Worm (Caenorhabditis elegans) whole organism, late embryonic: ENCODE results near the gene F19G12.1.

Experiments used
- C08G9.2 ChIP-seq: sonication (generic microtip); optimal IDR thresholded peaks from 2 replicates; lab custom pipeline; 2016; ENCODE audit warnings: mild to moderate bottlenecking, missing genetic modification characterization, moderate library complexity, missing compliant biosample characterization
- C38D4.7 ChIP-seq: fragments of 200-800 bp; sonication (Bioruptor generic); optimal IDR thresholded peaks from 2 replicates; lab custom pipeline; 2018; ENCODE audit warnings: mild to moderate bottlenecking, missing genetic modification characterization, moderate library complexity, missing compliant biosample characterization
- F13H6.1 ChIP-seq: sonication (generic microtip); optimal IDR thresholded peaks from 2 replicates; lab custom pipeline; 2016; ENCODE audit warnings: missing genetic modification characterization, missing compliant biosample characterization
- K02D7.2 ChIP-seq: sonication (generic microtip); optimal IDR thresholded peaks from 2 replicates; lab custom pipeline; 2017; ENCODE audit warnings: mild to moderate bottlenecking, missing genetic modification characterization, missing compliant biosample characterization
- K09A11.1 ChIP-seq: sonication (generic microtip); optimal IDR thresholded peaks from 2 replicates; lab custom pipeline; 2017; ENCODE audit warnings: antibody characterized with exemption, mild to moderate bottlenecking, missing genetic modification characterization, missing compliant biosample characterization; ENCODE audit not compliant: insufficient read depth
- T23F11.4 ChIP-seq: fragments of 200-800 bp; sonication (Bioruptor generic); optimal IDR thresholded peaks from 2 replicates; lab custom pipeline; 2018; ENCODE audit warnings: mild to moderate bottlenecking, missing genetic modification characterization, missing compliant biosample characterization
- Y22D7AL.16 ChIP-seq: sonication (generic microtip); optimal IDR thresholded peaks from 2 replicates; lab custom pipeline; 2016; ENCODE audit warnings: missing genetic modification characterization, missing compliant biosample characterization
- ama-1 ChIP-seq: fragments of 150-350 bp; optimal IDR thresholded peaks from 2 replicates; lab custom pipeline; 2014
- ceh-14 ChIP-seq: sonication (generic microtip); optimal IDR thresholded peaks from 2 replicates; lab custom pipeline; 2016; ENCODE audit warnings: missing genotype, missing genetic modification characterization, missing compliant biosample characterization
- ceh-18 ChIP-seq: sonication (generic microtip); optimal IDR thresholded peaks from 2 replicates; lab custom pipeline; 2016; ENCODE audit warnings: missing genetic modification characterization, missing compliant biosample characterization
- ceh-22 ChIP-seq: sonication (generic microtip); optimal IDR thresholded peaks from 2 replicates; lab custom pipeline; 2017; ENCODE audit warnings: missing biosample characterization, missing genetic modification characterization
- ceh-24 ChIP-seq: sonication (generic microtip); optimal IDR thresholded peaks from 2 replicates; lab custom pipeline; 2016; ENCODE audit warnings: mild to moderate bottlenecking, missing genetic modification characterization, missing compliant biosample characterization
- ceh-31 ChIP-seq: sonication (generic microtip); optimal IDR thresholded peaks from 2 replicates; lab custom pipeline; 2016; ENCODE audit warnings: missing genetic modification characterization, missing compliant biosample characterization
- ceh-34 ChIP-seq: sonication (generic microtip); optimal IDR thresholded peaks from 2 replicates; lab custom pipeline; 2016; ENCODE audit warnings: mild to moderate bottlenecking, missing genetic modification characterization, missing compliant biosample characterization
- ceh-45 ChIP-seq: fragments of 200-800 bp; sonication (Bioruptor generic); IDR thresholded peaks from 2 replicates; pipeline ENCODE4 v1.3.6; 2022; ENCODE audit warnings: missing genetic modification reagents, missing genetic modification characterization, missing compliant biosample characterization
- ceh-48 ChIP-seq: sonication (generic microtip); optimal IDR thresholded peaks from 2 replicates; lab custom pipeline; 2016; ENCODE audit warnings: missing genetic modification characterization, inconsistent platforms, missing compliant biosample characterization
- ceh-9 ChIP-seq: sonication (generic microtip); optimal IDR thresholded peaks from 2 replicates; lab custom pipeline; 2016; ENCODE audit warnings: mild to moderate bottlenecking, missing genetic modification characterization, inconsistent platforms, missing compliant biosample characterization
- che-1 ChIP-seq: sonication (generic microtip); optimal IDR thresholded peaks from 2 replicates; lab custom pipeline; 2016; ENCODE audit warnings: mild to moderate bottlenecking, missing genetic modification characterization, missing compliant biosample characterization
- dmd-4 ChIP-seq: sonication (generic microtip); optimal IDR thresholded peaks from 2 replicates; lab custom pipeline; 2016; ENCODE audit warnings: borderline replicate concordance, missing genetic modification characterization, missing compliant biosample characterization
- elt-2 ChIP-seq: sonication (generic microtip); optimal IDR thresholded peaks from 2 replicates; lab custom pipeline; 2016; ENCODE audit warnings: missing genetic modification reagents, missing genetic modification characterization, missing compliant biosample characterization
- elt-4 ChIP-seq: sonication (generic microtip); optimal IDR thresholded peaks from 2 replicates; lab custom pipeline; 2016; ENCODE audit warnings: missing genetic modification characterization, missing compliant biosample characterization
- ets-4 ChIP-seq: sonication (generic microtip); optimal IDR thresholded peaks from 2 replicates; lab custom pipeline; 2016; ENCODE audit warnings: missing genetic modification characterization, missing compliant biosample characterization
- eyg-1 ChIP-seq: sonication (generic microtip); optimal IDR thresholded peaks from 2 replicates; lab custom pipeline; 2016; ENCODE audit warnings: missing genotype, missing genetic modification characterization, missing compliant biosample characterization
- fax-1 ChIP-seq: sonication (generic microtip); optimal IDR thresholded peaks from 2 replicates; lab custom pipeline; 2016; ENCODE audit warnings: missing genotype, missing genetic modification characterization, missing compliant biosample characterization
- fkh-6 ChIP-seq: sonication (generic microtip); optimal IDR thresholded peaks from 2 replicates; lab custom pipeline; 2016; ENCODE audit warnings: missing genetic modification characterization, missing compliant biosample characterization
- hlh-13 ChIP-seq: fragments of 200-800 bp; sonication (Bioruptor generic); optimal IDR thresholded peaks from 2 replicates; lab custom pipeline; 2018; ENCODE audit warnings: mild to moderate bottlenecking, missing genetic modification characterization, missing compliant biosample characterization
- hlh-15 ChIP-seq: sonication (generic microtip); optimal IDR thresholded peaks from 2 replicates; lab custom pipeline; 2016; ENCODE audit warnings: missing genetic modification characterization, missing compliant biosample characterization
- hlh-30 ChIP-seq: sonication (generic microtip); optimal IDR thresholded peaks from 2 replicates; lab custom pipeline; 2017; ENCODE audit warnings: antibody characterized with exemption, missing genetic modification characterization, missing compliant biosample characterization; ENCODE audit not compliant: insufficient read depth
- hlh-6 ChIP-seq: sonication (generic microtip); optimal IDR thresholded peaks from 2 replicates; lab custom pipeline; 2016; ENCODE audit warnings: missing genotype, missing genetic modification characterization, missing compliant biosample characterization
- hlh-8 ChIP-seq: sonication (generic microtip); optimal IDR thresholded peaks from 2 replicates; lab custom pipeline; 2016; ENCODE audit warnings: missing genotype, missing genetic modification characterization, missing compliant biosample characterization
- lim-6 ChIP-seq: sonication (generic microtip); optimal IDR thresholded peaks from 2 replicates; lab custom pipeline; 2016; ENCODE audit warnings: missing genetic modification characterization, missing compliant biosample characterization
- madf-2 ChIP-seq: sonication (generic microtip); optimal IDR thresholded peaks from 2 replicates; lab custom pipeline; 2017; ENCODE audit warnings: missing genetic modification characterization, missing compliant biosample characterization
- nhr-11 ChIP-seq: fragments of 150-350 bp; optimal IDR thresholded peaks from 2 replicates; lab custom pipeline; 2014; ENCODE audit warnings: missing biosample characterization, missing genetic modification characterization
- npax-4 ChIP-seq: sonication (generic microtip); optimal IDR thresholded peaks from 2 replicates; lab custom pipeline; 2016; ENCODE audit warnings: missing genetic modification characterization, missing compliant biosample characterization
- odd-2 ChIP-seq: sonication (generic microtip); optimal IDR thresholded peaks from 2 replicates; lab custom pipeline; 2017; ENCODE audit warnings: antibody characterized with exemption, mild to moderate bottlenecking, missing genetic modification characterization, missing compliant biosample characterization
- pha-2 ChIP-seq: sonication (generic microtip); optimal IDR thresholded peaks from 2 replicates; lab custom pipeline; 2017; ENCODE audit warnings: mild to moderate bottlenecking, missing genetic modification characterization, missing compliant biosample characterization
- pqm-1 ChIP-seq: sonication (generic microtip); optimal IDR thresholded peaks from 2 replicates; lab custom pipeline; 2016; ENCODE audit warnings: missing genetic modification characterization, missing compliant biosample characterization
- pros-1 ChIP-seq: fragments of 150-350 bp; optimal IDR thresholded peaks from 2 replicates; lab custom pipeline; 2014; ENCODE audit warnings: missing biosample characterization, missing genetic modification reagents, missing genetic modification characterization
- rnt-1 ChIP-seq: sonication (generic microtip); optimal IDR thresholded peaks from 2 replicates; lab custom pipeline; 2016; ENCODE audit warnings: missing genetic modification characterization, missing compliant biosample characterization
- sox-4 ChIP-seq: sonication (generic microtip); optimal IDR thresholded peaks from 2 replicates; lab custom pipeline; 2017; ENCODE audit warnings: mild to moderate bottlenecking, missing genetic modification characterization, inconsistent platforms, missing compliant biosample characterization
- syd-9 ChIP-seq: sonication (generic microtip); optimal IDR thresholded peaks from 2 replicates; lab custom pipeline; 2016; ENCODE audit warnings: mild to moderate bottlenecking, missing genetic modification characterization, moderate library complexity, missing compliant biosample characterization
- tbx-2 ChIP-seq: sonication (generic microtip); optimal IDR thresholded peaks from 2 replicates; lab custom pipeline; 2016; ENCODE audit warnings: missing genetic modification characterization, missing compliant biosample characterization
- tbx-7 ChIP-seq: sonication (generic microtip); optimal IDR thresholded peaks from 2 replicates; lab custom pipeline; 2016; ENCODE audit warnings: missing genotype, missing genetic modification characterization, missing compliant biosample characterization
- ttx-3 ChIP-seq: sonication (generic microtip); optimal IDR thresholded peaks from 2 replicates; lab custom pipeline; 2016; ENCODE audit warnings: missing genetic modification reagents, missing genetic modification characterization, missing compliant biosample characterization
- unc-3 ChIP-seq, 2 experiments: fragments of 200-800 bp in 1 of 2; sonication (Bioruptor generic) in 1 of 2; sonication (generic microtip) in 1 of 2; conservative IDR thresholded peaks in 1 of 2; optimal IDR thresholded peaks in 1 of 2; 2 replicates each; pipeline versions ENCODE4 v1.3.6 to Lab custom; 2016 to 2022; ENCODE audit warnings: missing compliant biosample characterization in 2 of 2, missing genetic modification characterization in 2 of 2, missing genetic modification reagents in 1 of 2
- unc-42 ChIP-seq: sonication (generic microtip); optimal IDR thresholded peaks from 2 replicates; lab custom pipeline; 2016; ENCODE audit warnings: missing genotype, missing genetic modification characterization, missing compliant biosample characterization
- zip-5 ChIP-seq: sonication (generic microtip); optimal IDR thresholded peaks from 2 replicates; lab custom pipeline; 2016; ENCODE audit warnings: missing genetic modification characterization, missing compliant biosample characterization

Gene F19G12.1

ce11 chrX:1451816-1452602, 21.2 kb downstream of the F19G12.1 start:
- no peak for TF ChIP-seq tbx-7 (tag; lab: Kevin White, UChicago)

- TF ChIP-seq elt-2 (tag; lab: Kevin White, UChicago) (peak; percentile 12), K09A11.1 (tag; lab: Kevin White, UChicago) (no peak)
Observed at ce11 chrX:1453770-1454169, 23.0 kb downstream of the F19G12.1 start, which contains the start of gene cebp-1. Gene cebp-1 (minus strand): TSS chrX:1453868.

ce11 chrX:1454385-1454784, 23.6 kb downstream of the F19G12.1 start:
- no peak for TF ChIP-seq elt-2 (tag; lab: Kevin White, UChicago)
- peak; percentile 82 for TF ChIP-seq ceh-18
- TF ChIP-seq npax-4, result no peak
- TF ChIP-seq hlh-15 (tag; lab: Kevin White, UChicago), result no peak
- peak; percentile 50 for TF ChIP-seq unc-42 (tag; lab: Kevin White, UChicago)
- TF ChIP-seq pqm-1 (tag; lab: Kevin White, UChicago), result peak; percentile 69
- TF ChIP-seq nhr-11 (tag; lab: Kevin White, UChicago), result no peak
- no peak for TF ChIP-seq ceh-48 (tag; lab: Kevin White, UChicago)
- TF ChIP-seq che-1 (tag; lab: Kevin White, UChicago), result peak; percentile 46
- TF ChIP-seq lim-6, result peak; percentile 11
- TF ChIP-seq fkh-6 (tag; lab: Kevin White, UChicago), result no peak
- TF ChIP-seq rnt-1, result peak; percentile 82
- TF ChIP-seq ceh-24 (tag; lab: Kevin White, UChicago), result no peak
- TF ChIP-seq pros-1 (tag; lab: Kevin White, UChicago), result peak; percentile 80
- no peak for TF ChIP-seq K09A11.1 (tag; lab: Kevin White, UChicago)
- TF ChIP-seq hlh-6 (tag; lab: Kevin White, UChicago), result peak; percentile 18
- TF ChIP-seq odd-2 (tag; lab: Kevin White, UChicago), result no peak
- no peak for TF ChIP-seq elt-4 (tag; lab: Kevin White, UChicago)
- TF ChIP-seq tbx-2 (tag; lab: Kevin White, UChicago), result peak; percentile 81
- no peak for TF ChIP-seq fax-1
- peak; percentile 88 for TF ChIP-seq hlh-30
- peak; percentile 83 for TF ChIP-seq ceh-31
- peak; percentile 67 for TF ChIP-seq ets-4 (tag; lab: Kevin White, UChicago)
- peak; percentile 62 for TF ChIP-seq C08G9.2
- TF ChIP-seq syd-9 (tag; lab: Kevin White, UChicago), result peak; percentile 67
- no peak for TF ChIP-seq ceh-22 (tag; lab: Kevin White, UChicago)
- TF ChIP-seq ceh-34, result peak; percentile 75
- peak; percentile 66 for TF ChIP-seq F13H6.1 (tag; lab: Kevin White, UChicago)
- no peak for TF ChIP-seq ceh-9 (tag; lab: Kevin White, UChicago)
- no peak for TF ChIP-seq dmd-4 (tag; lab: Kevin White, UChicago)
- no peak for TF ChIP-seq ceh-45 (GFP tag; lab: Robert Waterston, UW)
- no peak for TF ChIP-seq zip-5
- peak; percentile 40 for TF ChIP-seq ceh-14
- TF ChIP-seq ttx-3 (tag; lab: Kevin White, UChicago), result no peak
- no peak for TF ChIP-seq unc-3 (GFP tag; conservative IDR thresholded peaks at IDR 0.05; lab: Robert Waterston, UW)
- no peak for TF ChIP-seq unc-3 (tag; optimal IDR thresholded peaks at IDR 0.05; lab: Kevin White, UChicago)
- peak; percentile 34 for TF ChIP-seq T23F11.4 (GFP tag; lab: Kevin White, UChicago)
- TF ChIP-seq eyg-1, result no peak
- TF ChIP-seq sox-4, result no peak
- TF ChIP-seq hlh-13 (GFP tag; lab: Kevin White, UChicago), result no peak
- no peak for TF ChIP-seq C38D4.7 (GFP tag; lab: Kevin White, UChicago)
- no peak for TF ChIP-seq K02D7.2
- no peak for TF ChIP-seq hlh-8 (tag; lab: Kevin White, UChicago)
- TF ChIP-seq Y22D7AL.16 (tag; lab: Kevin White, UChicago), result no peak
- TF ChIP-seq pha-2, result peak; percentile 17
- peak; percentile 51 for TF ChIP-seq madf-2 (tag; lab: Kevin White, UChicago)
- no peak for TF ChIP-seq ama-1 (lab: Kevin White, UChicago)
